Fruit fly (Drosophila melanogaster) whole organism, wandering third instar larva: ENCODE measurements around the gene CG31380.

Source experiments
- Abd-B ChIP-seq: fragments of >200 bp; optimal IDR thresholded peaks from 2 replicates; lab custom pipeline; 2017; ENCODE audit warnings: missing biosample characterization, missing genetic modification characterization
- CrebA ChIP-seq: fragments of 200-800 bp; sonication (Bioruptor generic); optimal IDR thresholded peaks from 2 replicates; lab custom pipeline; 2016; ENCODE audit warnings: missing biosample characterization, mild to moderate bottlenecking, missing genetic modification characterization, borderline replicate concordance
- Dif ChIP-seq: fragments of 200-275, 200-300 bp; sonication (Bioruptor generic); optimal IDR thresholded peaks from 2 replicates; lab custom pipeline; 2018; ENCODE audit warnings: missing biosample characterization, missing genetic modification characterization; ENCODE audit not compliant: partially characterized antibody
- GATAd ChIP-seq: sonication (Bioruptor generic); optimal IDR thresholded peaks from 2 replicates; lab custom pipeline; 2016; ENCODE audit warnings: missing biosample characterization, missing genetic modification characterization
- HLH106 ChIP-seq: fragments of 200-800 bp; optimal IDR thresholded peaks from 3 replicates; lab custom pipeline; 2019; ENCODE audit warnings: missing biosample characterization, mild to moderate bottlenecking, missing genetic modification characterization, moderate library complexity
- Hnf4 ChIP-seq: fragments of 200-800 bp; sonication (Bioruptor generic); optimal IDR thresholded peaks from 2 replicates; lab custom pipeline; 2016; ENCODE audit warnings: missing biosample characterization, mild to moderate bottlenecking, missing genetic modification characterization
- Hr78 ChIP-seq: fragments of >200 bp; optimal IDR thresholded peaks from 2 replicates; lab custom pipeline; 2017; ENCODE audit warnings: missing biosample characterization, missing genetic modification characterization
- Hr83 ChIP-seq: fragments of 200-300 bp; sonication (Bioruptor generic); optimal IDR thresholded peaks from 2 replicates; lab custom pipeline; 2016; ENCODE audit warnings: missing biosample characterization, mild to moderate bottlenecking, missing genetic modification characterization, moderate library complexity; ENCODE audit not compliant: poor library complexity, severe bottlenecking
- Jra ChIP-seq: sonication (Bioruptor generic); optimal IDR thresholded peaks from 2 replicates; lab custom pipeline; 2016; ENCODE audit warnings: missing biosample characterization, missing genetic modification characterization
- Mio ChIP-seq: sonication (Bioruptor generic); optimal IDR thresholded peaks from 2 replicates; lab custom pipeline; 2016; ENCODE audit warnings: missing biosample characterization, missing genetic modification characterization
- N ChIP-seq: fragments of >200 bp; optimal IDR thresholded peaks from 2 replicates; lab custom pipeline; 2018; ENCODE audit warnings: missing biosample characterization, missing external identifiers, missing genetic modification characterization
- OdsH ChIP-seq: fragments of 200-800 bp; sonication (Bioruptor generic); optimal IDR thresholded peaks from 2 replicates; lab custom pipeline; 2016; ENCODE audit warnings: missing biosample characterization, mild to moderate bottlenecking, missing genetic modification characterization
- Rel ChIP-seq, 2 experiments: fragments of 200-800 bp; sonication (Bioruptor generic) in 1 of 2; optimal IDR thresholded peaks; 2 replicates in 1 of 2; 3 replicates in 1 of 2; lab custom pipeline; 2016 to 2019; ENCODE audit warnings: mild to moderate bottlenecking in 2 of 2, missing biosample characterization in 2 of 2, missing genetic modification characterization in 2 of 2, moderate library complexity in 1 of 2
- Sp1 ChIP-seq: fragments of 200-800 bp; sonication (Bioruptor generic); optimal IDR thresholded peaks from 3 replicates; lab custom pipeline; 2019; ENCODE audit warnings: missing biosample characterization, mild to moderate bottlenecking, missing genetic modification characterization, moderate library complexity
- Vsx2 ChIP-seq: fragments of 200-300, 225-300 bp; sonication (Bioruptor generic); optimal IDR thresholded peaks from 2 replicates; lab custom pipeline; 2018; ENCODE audit warnings: missing biosample characterization, missing genetic modification characterization; ENCODE audit not compliant: partially characterized antibody
- br ChIP-seq: fragments of 200-800 bp; sonication (Bioruptor generic); optimal IDR thresholded peaks from 2 replicates; lab custom pipeline; 2016; ENCODE audit warnings: missing biosample characterization, missing genetic modification characterization
- brk ChIP-seq: fragments of 200-800 bp; sonication (Bioruptor generic); optimal IDR thresholded peaks from 2 replicates; lab custom pipeline; 2016; ENCODE audit warnings: missing biosample characterization, mild to moderate bottlenecking, missing genetic modification characterization
- dmrt93B ChIP-seq: fragments of 200-800 bp; sonication (Bioruptor generic); optimal IDR thresholded peaks from 2 replicates; lab custom pipeline; 2018; ENCODE audit warnings: missing biosample characterization, mild to moderate bottlenecking, missing genetic modification characterization
- ey ChIP-seq: fragments of 200-800 bp; sonication (Bioruptor generic); optimal IDR thresholded peaks from 2 replicates; lab custom pipeline; 2016; ENCODE audit warnings: missing biosample characterization, missing genetic modification characterization
- fru ChIP-seq: fragments of 200-800 bp; sonication (Bioruptor generic); optimal IDR thresholded peaks from 3 replicates; lab custom pipeline; 2016; ENCODE audit warnings: missing biosample characterization, mild to moderate bottlenecking, missing genetic modification characterization
- h ChIP-seq: fragments of 200-800 bp; sonication (Bioruptor generic); optimal IDR thresholded peaks from 3 replicates; lab custom pipeline; 2016; ENCODE audit warnings: missing biosample characterization, mild to moderate bottlenecking, missing genetic modification characterization
- jim ChIP-seq: fragments of 175-275, 200-325 bp; sonication (Bioruptor generic); optimal IDR thresholded peaks from 2 replicates; lab custom pipeline; 2016; ENCODE audit warnings: missing biosample characterization, mild to moderate bottlenecking, missing genetic modification characterization
- lola ChIP-seq: fragments of >200 bp; optimal IDR thresholded peaks from 2 replicates; lab custom pipeline; 2017; ENCODE audit warnings: missing biosample characterization, missing genetic modification characterization
- rgr ChIP-seq: fragments of 200-800 bp; sonication (Bioruptor generic); optimal IDR thresholded peaks from 3 replicates; lab custom pipeline; 2016; ENCODE audit warnings: missing biosample characterization, mild to moderate bottlenecking, missing genetic modification characterization
- sage ChIP-seq: fragments of 200-800 bp; sonication (Bioruptor generic); optimal IDR thresholded peaks from 2 replicates; lab custom pipeline; 2016; ENCODE audit warnings: missing biosample characterization, mild to moderate bottlenecking, missing genetic modification characterization
- sv ChIP-seq: fragments of 200-800 bp; sonication (Bioruptor generic); optimal IDR thresholded peaks from 3 replicates; lab custom pipeline; 2016; ENCODE audit warnings: missing biosample characterization, missing genetic modification characterization
- tai ChIP-seq: sonication (Bioruptor generic); optimal IDR thresholded peaks from 2 replicates; lab custom pipeline; 2016; ENCODE audit warnings: missing biosample characterization, missing genetic modification characterization
- usp ChIP-seq: fragments of >200 bp; optimal IDR thresholded peaks from 2 replicates; lab custom pipeline; 2017; ENCODE audit warnings: missing biosample characterization, missing genetic modification characterization

The CG31380 gene

DNA sequence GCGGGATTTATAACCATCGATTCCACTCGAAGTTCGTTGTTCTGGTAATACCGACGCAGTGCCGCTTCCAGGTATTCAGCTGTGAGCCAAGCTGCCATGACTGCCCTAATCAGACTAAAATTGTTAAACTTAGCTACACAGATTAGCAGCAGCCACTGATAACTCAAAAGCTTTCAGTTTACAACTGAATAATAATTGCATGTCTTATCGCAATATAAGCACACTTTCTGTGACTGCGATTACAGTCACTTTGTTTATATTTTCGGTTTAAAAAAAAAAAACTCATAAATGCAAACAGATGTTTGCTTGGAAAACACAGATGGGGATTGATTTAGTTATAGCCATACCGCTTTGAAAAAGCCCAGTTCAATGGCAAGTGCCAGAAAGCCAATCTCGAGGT, at the start of gene CG31380:
Gene CG31380 (minus strand): TSS at position 101 of the 400 bp plus-strand sequence.
- no peak for TF ChIP-seq CrebA (GFP tag; lab: Kevin White, UChicago)
- TF ChIP-seq Mio (GFP tag; lab: Kevin White, UChicago), result no peak
- TF ChIP-seq Abd-B (GFP tag; lab: Kevin White, UChicago), result no peak
- no peak for TF ChIP-seq Hr78 (GFP tag; lab: Kevin White, UChicago)
- no peak for TF ChIP-seq h
- no peak for TF ChIP-seq HLH106 (tag; lab: Kevin White, UChicago)
- TF ChIP-seq brk (GFP tag; lab: Kevin White, UChicago), result no peak
- no peak for TF ChIP-seq Sp1 (GFP tag; lab: Kevin White, UChicago)
- no peak for TF ChIP-seq OdsH (GFP tag; lab: Kevin White, UChicago)

DNA sequence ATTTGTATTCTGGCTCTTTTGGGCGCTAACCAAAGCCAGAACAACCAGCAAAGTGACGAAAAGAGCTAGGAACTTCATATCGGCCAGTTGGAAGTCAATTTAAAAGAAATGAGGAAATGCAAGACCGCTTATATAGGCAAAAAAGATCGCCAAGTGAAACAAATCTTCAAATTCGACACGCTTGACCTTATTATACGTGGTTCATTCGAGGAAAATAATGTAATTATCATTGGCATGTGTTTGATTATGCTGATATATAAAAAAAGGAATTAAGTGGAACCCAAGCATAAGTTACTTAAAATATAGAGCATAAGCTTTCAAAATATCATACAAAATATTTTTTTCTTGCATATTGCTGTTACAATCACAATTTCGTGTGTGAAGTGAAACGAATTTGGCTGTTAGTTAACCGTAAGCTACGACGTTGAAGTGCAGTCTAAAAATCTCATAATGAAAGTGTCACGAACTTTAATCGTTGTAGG, 42.6 kb upstream of the CG31380 start, which contains the start of the genes Mst57Da and alpha4GT2:
Gene Mst57Da (minus strand): TSS at position 101 of the 482 bp plus-strand sequence.
Gene alpha4GT2 (plus strand): TSS at position 432 of the 482 bp plus-strand sequence.
- no peak for TF ChIP-seq CrebA (GFP tag; lab: Kevin White, UChicago)
- TF ChIP-seq h, result no peak
- TF ChIP-seq Vsx2 (GFP tag; lab: Kevin White, UChicago), result no peak
- no peak for TF ChIP-seq sv (GFP tag; lab: Kevin White, UChicago)
- no peak for TF ChIP-seq Jra
- no peak for TF ChIP-seq GATAd (GFP tag; lab: Kevin White, UChicago)
- TF ChIP-seq N (GFP tag; lab: Kevin White, UChicago), result no peak
- TF ChIP-seq Rel (GFP tag; optimal IDR thresholded peaks at IDR 0.05; lab: Kevin White, UChicago), result no peak
- TF ChIP-seq Rel (tag; optimal IDR thresholded peaks at IDR 0.05; lab: Kevin White, UChicago), result no peak
- no peak for TF ChIP-seq Hnf4 (GFP tag; lab: Kevin White, UChicago)
- TF ChIP-seq usp (GFP tag; lab: Kevin White, UChicago), result no peak
- no peak for TF ChIP-seq rgr (GFP tag; lab: Kevin White, UChicago)
- no peak for TF ChIP-seq OdsH (GFP tag; lab: Kevin White, UChicago)
- no peak for TF ChIP-seq lola (GFP tag; lab: Kevin White, UChicago)

DNA sequence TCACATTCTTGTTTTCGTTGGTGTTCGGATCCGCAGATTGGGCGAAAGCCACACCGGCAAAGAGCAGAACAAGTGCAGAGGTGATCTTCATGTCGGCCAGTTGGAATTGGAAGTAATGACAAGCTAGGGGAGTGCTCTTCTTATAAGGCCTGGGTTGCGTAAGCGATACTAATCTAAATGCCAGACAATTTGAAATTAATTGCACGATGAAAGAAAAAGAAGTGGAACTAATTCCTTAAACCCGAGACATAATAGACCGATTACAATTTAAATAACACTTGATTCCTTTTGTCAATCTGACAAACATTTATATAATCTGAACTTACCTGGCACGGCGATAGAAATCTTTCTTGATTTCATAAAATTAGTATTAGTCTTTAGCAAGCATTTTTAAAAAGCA, 41.6 kb upstream of the CG31380 start, which contains the start of gene Mst57Db:
Gene Mst57Db (minus strand): TSS at position 101 of the 400 bp plus-strand sequence.
- TF ChIP-seq jim (GFP tag; lab: Kevin White, UChicago) (no peak), lola (GFP tag; lab: Kevin White, UChicago) (no peak), Vsx2 (GFP tag; lab: Kevin White, UChicago) (no peak), Dif (GFP tag; lab: Kevin White, UChicago) (no peak), Mio (GFP tag; lab: Kevin White, UChicago) (no peak), HLH106 (tag; lab: Kevin White, UChicago) (no peak), GATAd (GFP tag; lab: Kevin White, UChicago) (no peak), OdsH (GFP tag; lab: Kevin White, UChicago) (no peak), Hr83 (GFP tag; lab: Kevin White, UChicago) (no peak)

DNA sequence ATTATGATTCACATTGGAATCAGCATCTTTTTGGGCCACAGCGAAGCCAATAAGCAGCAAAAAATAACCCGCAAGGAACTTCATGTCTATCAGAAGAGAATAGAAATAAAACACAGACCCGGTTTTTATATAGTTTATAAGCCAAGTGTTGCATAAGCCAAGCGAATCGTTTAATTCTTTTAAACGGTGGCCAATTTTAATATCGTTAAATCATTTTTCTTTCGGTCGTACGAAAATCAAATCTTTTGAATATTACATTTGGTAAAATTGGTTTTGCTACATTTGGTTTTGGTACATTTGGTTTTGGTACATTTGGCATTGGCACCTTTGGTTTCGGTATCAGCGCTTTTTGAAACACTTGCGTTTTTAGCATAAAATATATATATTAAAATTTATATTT, 40.9 kb upstream of the CG31380 start, which contains the start of gene Sfp96F:
Gene Sfp96F (minus strand): TSS at position 101 of the 400 bp plus-strand sequence.
- TF ChIP-seq ey (GFP tag; lab: Kevin White, UChicago), result no peak
- TF ChIP-seq lola (GFP tag; lab: Kevin White, UChicago), result no peak
- no peak for TF ChIP-seq Jra
- no peak for TF ChIP-seq Hnf4 (GFP tag; lab: Kevin White, UChicago)
- no peak for TF ChIP-seq fru
- TF ChIP-seq Abd-B (GFP tag; lab: Kevin White, UChicago), result no peak
- no peak for TF ChIP-seq rgr (GFP tag; lab: Kevin White, UChicago)
- no peak for TF ChIP-seq Sp1 (GFP tag; lab: Kevin White, UChicago)
- TF ChIP-seq Dif (GFP tag; lab: Kevin White, UChicago), result no peak
- no peak for TF ChIP-seq Mio (GFP tag; lab: Kevin White, UChicago)
- TF ChIP-seq Vsx2 (GFP tag; lab: Kevin White, UChicago), result no peak
- TF ChIP-seq Rel (GFP tag; optimal IDR thresholded peaks at IDR 0.05; lab: Kevin White, UChicago), result no peak
- TF ChIP-seq Rel (tag; optimal IDR thresholded peaks at IDR 0.05; lab: Kevin White, UChicago), result no peak
- no peak for TF ChIP-seq dmrt93B (GFP tag; lab: Kevin White, UChicago)
- TF ChIP-seq CrebA (GFP tag; lab: Kevin White, UChicago), result no peak
- TF ChIP-seq jim (GFP tag; lab: Kevin White, UChicago), result no peak
- TF ChIP-seq Hr83 (GFP tag; lab: Kevin White, UChicago), result no peak
- no peak for TF ChIP-seq sage
- TF ChIP-seq tai (GFP tag; lab: Kevin White, UChicago), result no peak
- no peak for TF ChIP-seq br
